Worm (Caenorhabditis elegans) whole organism, young adult: ENCODE measurements around the gene tag-335.

ENCODE experiments used
- B0035.1 ChIP-seq: sonication (generic microtip); optimal IDR thresholded peaks from 2 replicates; lab custom pipeline; 2016; ENCODE audit warnings: missing genetic modification characterization, mild to moderate bottlenecking, missing compliant biosample characterization, missing genotype, missing genetic modification reagents
- B0336.3 ChIP-seq: fragments of 200-800 bp; sonication (Bioruptor generic); IDR thresholded peaks from 2 replicates; pipeline ENCODE4 v1.3.6; 2022; ENCODE audit warnings: missing genetic modification characterization, missing compliant biosample characterization
- D2030.7 ChIP-seq: fragments of 200-800 bp; sonication (Bioruptor generic); IDR thresholded peaks from 2 replicates; pipeline ENCODE4 v1.3.6; 2022; ENCODE audit warnings: missing genetic modification reagents, missing genetic modification characterization, missing compliant biosample characterization
- F10E7.11 ChIP-seq: sonication (generic microtip); optimal IDR thresholded peaks from 2 replicates; lab custom pipeline; 2017; ENCODE audit warnings: mild to moderate bottlenecking, missing genetic modification characterization, moderate library complexity, missing compliant biosample characterization
- F33H1.4 ChIP-seq: fragments of 200-800 bp; sonication (Bioruptor generic); IDR thresholded peaks from 2 replicates; pipeline ENCODE4 v1.3.6; 2022; ENCODE audit warnings: missing genetic modification reagents, missing genetic modification characterization, missing compliant biosample characterization
- F55B11.4 ChIP-seq: sonication (generic microtip); optimal IDR thresholded peaks from 2 replicates; lab custom pipeline; 2016; ENCODE audit warnings: missing compliant biosample characterization, missing genetic modification characterization, borderline replicate concordance; ENCODE audit not compliant: insufficient read depth
- F57A8.1 ChIP-seq: fragments of 200-800 bp; sonication (Bioruptor generic); optimal IDR thresholded peaks from 2 replicates; lab custom pipeline; 2018; ENCODE audit warnings: mild to moderate bottlenecking, missing genetic modification characterization, moderate library complexity, missing compliant biosample characterization
- F57C9.4 ChIP-seq: sonication (generic microtip); optimal IDR thresholded peaks from 2 replicates; lab custom pipeline; 2017; ENCODE audit warnings: mild to moderate bottlenecking, missing genetic modification characterization, missing compliant biosample characterization
- Y53F4B.3 ChIP-seq: fragments of 200-800 bp; sonication (Bioruptor generic); IDR thresholded peaks from 2 replicates; pipeline ENCODE4 v1.3.6; 2022; ENCODE audit warnings: missing genetic modification reagents, missing genetic modification characterization, missing compliant biosample characterization
- Y56A3A.18 ChIP-seq: fragments of 200-800 bp; sonication (Bioruptor generic); IDR thresholded peaks from 2 replicates; pipeline ENCODE4 v1.3.6; 2022; ENCODE audit warnings: missing genetic modification reagents, missing genetic modification characterization, missing compliant biosample characterization
- Y95B8A.8 ChIP-seq: fragments of 200-800 bp; sonication (Bioruptor generic); IDR thresholded peaks from 2 replicates; pipeline ENCODE4 v1.3.6; 2022; ENCODE audit warnings: missing genetic modification reagents, missing genetic modification characterization, missing compliant biosample characterization
- ZK185.1 ChIP-seq: sonication (generic microtip); optimal IDR thresholded peaks from 2 replicates; lab custom pipeline; 2016; ENCODE audit warnings: mild to moderate bottlenecking, missing genetic modification characterization, missing compliant biosample characterization; ENCODE audit not compliant: poor library complexity, severe bottlenecking
- akir-1 ChIP-seq: fragments of 200-800 bp; sonication (Bioruptor generic); optimal IDR thresholded peaks from 2 replicates; lab custom pipeline; 2018; ENCODE audit warnings: mild to moderate bottlenecking, missing genetic modification characterization, moderate library complexity, missing compliant biosample characterization
- ama-1 ChIP-seq, 3 experiments: fragments of 150-350 bp in 1 of 3; sonication (generic microtip) in 2 of 3; optimal IDR thresholded peaks; 2 replicates each; lab custom pipeline; 2014 to 2018; ENCODE audit warnings: missing biosample characterization in 2 of 3, missing genetic modification characterization in 2 of 3, missing genetic modification reagents in 2 of 3
- attf-5 ChIP-seq: fragments of 200-800 bp; sonication (Bioruptor generic); optimal IDR thresholded peaks from 2 replicates; lab custom pipeline; 2018; ENCODE audit warnings: mild to moderate bottlenecking, missing genetic modification characterization, missing compliant biosample characterization
- attf-6 ChIP-seq: fragments of 200-800 bp; sonication (Bioruptor generic); IDR thresholded peaks from 2 replicates; pipeline ENCODE4 v1.3.6; 2022; ENCODE audit warnings: missing genetic modification reagents, missing genetic modification characterization, missing compliant biosample characterization
- bed-1 ChIP-seq: fragments of 200-800 bp; sonication (Bioruptor generic); IDR thresholded peaks from 2 replicates; pipeline ENCODE4 v1.3.6; 2022; ENCODE audit warnings: missing genetic modification reagents, missing genetic modification characterization, missing compliant biosample characterization
- cebp-1 ChIP-seq, 2 experiments: fragments of 200-800 bp in 1 of 2; sonication (Bioruptor generic) in 1 of 2; sonication (generic microtip) in 1 of 2; IDR thresholded peaks in 1 of 2; optimal IDR thresholded peaks in 1 of 2; 2 replicates each; pipeline versions ENCODE4 v1.3.6 to Lab custom; 2017 to 2022; ENCODE audit warnings: missing compliant biosample characterization in 2 of 2, missing genetic modification characterization in 2 of 2, mild to moderate bottlenecking in 1 of 2, missing genetic modification reagents in 1 of 2, moderate library complexity in 1 of 2
- ceh-58 ChIP-seq: fragments of 200-800 bp; sonication (Bioruptor generic); IDR thresholded peaks from 2 replicates; pipeline ENCODE4 v1.3.6; 2022; ENCODE audit warnings: missing genetic modification characterization, missing compliant biosample characterization
- dox-1 ChIP-seq: fragments of 200-800 bp; sonication (Bioruptor generic); IDR thresholded peaks from 2 replicates; pipeline ENCODE4 v1.3.6; 2022; ENCODE audit warnings: missing genetic modification reagents, missing genetic modification characterization, missing compliant biosample characterization
- egl-44 ChIP-seq: fragments of 200-800 bp; sonication (Bioruptor generic); IDR thresholded peaks from 2 replicates; pipeline ENCODE4 v1.3.6; 2022; ENCODE audit warnings: missing genetic modification reagents, missing genetic modification characterization, missing compliant biosample characterization
- ekl-4 ChIP-seq: fragments of 200-800 bp; sonication (Bioruptor generic); IDR thresholded peaks from 2 replicates; pipeline ENCODE4 v1.3.6; 2022; ENCODE audit warnings: missing genetic modification reagents, missing genetic modification characterization, missing compliant biosample characterization
- fkh-3 ChIP-seq: sonication (generic microtip); optimal IDR thresholded peaks from 2 replicates; lab custom pipeline; 2016; ENCODE audit warnings: mild to moderate bottlenecking, missing genetic modification characterization, missing compliant biosample characterization
- him-1 ChIP-seq: sonication (generic microtip); optimal IDR thresholded peaks from 2 replicates; lab custom pipeline; 2016; ENCODE audit warnings: missing genotype, missing genetic modification reagents, missing genetic modification characterization, missing compliant biosample characterization
- hmg-1.2 ChIP-seq: fragments of 200-800 bp; sonication (Bioruptor generic); IDR thresholded peaks from 2 replicates; pipeline ENCODE4 v1.3.6; 2022; ENCODE audit warnings: missing genetic modification reagents, missing genetic modification characterization, missing compliant biosample characterization
- lin-35 ChIP-seq, 3 experiments: fragments of 150-350 bp in 2 of 3; sonication (generic microtip) in 1 of 3; optimal IDR thresholded peaks; 2 replicates each; lab custom pipeline; 2014 to 2018; ENCODE audit warnings: missing biosample characterization in 3 of 3, missing genetic modification characterization in 3 of 3, missing genetic modification reagents in 3 of 3
- lin-54 ChIP-seq: fragments of 200-800 bp; sonication (Bioruptor generic); optimal IDR thresholded peaks from 2 replicates; lab custom pipeline; 2018; ENCODE audit warnings: mild to moderate bottlenecking, missing genetic modification characterization, missing compliant biosample characterization
- lir-1 ChIP-seq: fragments of 200-800 bp; sonication (Bioruptor generic); conservative IDR thresholded peaks from 2 replicates; pipeline ENCODE4 v1.3.6; 2022; ENCODE audit warnings: missing genetic modification reagents, missing genetic modification characterization, missing compliant biosample characterization
- mes-4 ChIP-seq: sonication (generic microtip); optimal IDR thresholded peaks from 2 replicates; lab custom pipeline; 2016; ENCODE audit warnings: missing genotype, missing genetic modification characterization, missing compliant biosample characterization
- mxl-1 ChIP-seq: sonication (generic microtip); optimal IDR thresholded peaks from 2 replicates; lab custom pipeline; 2016; ENCODE audit warnings: missing genetic modification characterization, missing compliant biosample characterization
- nfyb-1 ChIP-seq: fragments of 200-800 bp; sonication (Bioruptor generic); IDR thresholded peaks from 2 replicates; pipeline ENCODE4 v1.3.6; 2022; ENCODE audit warnings: missing genetic modification reagents, missing genetic modification characterization, missing compliant biosample characterization
- nhr-120 ChIP-seq: fragments of 200-800 bp; sonication (Bioruptor generic); IDR thresholded peaks from 2 replicates; pipeline ENCODE4 v1.3.6; 2022; ENCODE audit warnings: missing genetic modification characterization, missing compliant biosample characterization
- pbrm-1 ChIP-seq: fragments of 200-800 bp; sonication (Bioruptor generic); IDR thresholded peaks from 2 replicates; pipeline ENCODE4 v1.3.6; 2022; ENCODE audit warnings: missing genetic modification reagents, missing genetic modification characterization, missing compliant biosample characterization
- repo-1 ChIP-seq: sonication (generic microtip); optimal IDR thresholded peaks from 2 replicates; lab custom pipeline; 2017; ENCODE audit warnings: mild to moderate bottlenecking, missing genetic modification characterization, missing compliant biosample characterization
- rpc-1 ChIP-seq, 2 experiments: fragments of 150-350 bp in 1 of 2; sonication (generic microtip) in 1 of 2; optimal IDR thresholded peaks; 2 replicates each; lab custom pipeline; 2014 to 2018; ENCODE audit warnings: missing biosample characterization in 1 of 2, missing genetic modification characterization in 1 of 2, missing genetic modification reagents in 1 of 2, missing genotype in 1 of 2
- snpc-1.3 ChIP-seq: sonication (generic microtip); optimal IDR thresholded peaks from 2 replicates; lab custom pipeline; 2017; ENCODE audit warnings: missing genetic modification characterization, mild to moderate bottlenecking, missing compliant biosample characterization, antibody characterized with exemption, moderate library complexity, missing genotype, missing genetic modification reagents; ENCODE audit not compliant: insufficient read depth
- tbx-9 ChIP-seq: sonication (generic microtip); optimal IDR thresholded peaks from 2 replicates; lab custom pipeline; 2016; ENCODE audit warnings: borderline replicate concordance, missing genetic modification characterization, inconsistent platforms, missing compliant biosample characterization
- tlf-1 ChIP-seq: fragments of 200-800 bp; sonication (Bioruptor generic); optimal IDR thresholded peaks from 2 replicates; lab custom pipeline; 2018; ENCODE audit warnings: mild to moderate bottlenecking, missing genetic modification characterization, missing compliant biosample characterization
- ztf-18 ChIP-seq: sonication (generic microtip); optimal IDR thresholded peaks from 2 replicates; lab custom pipeline; 2016; ENCODE audit warnings: missing genotype, mild to moderate bottlenecking, missing genetic modification characterization, missing compliant biosample characterization
- ztf-3 ChIP-seq: fragments of 200-800 bp; sonication (Bioruptor generic); optimal IDR thresholded peaks from 2 replicates; lab custom pipeline; 2018; ENCODE audit warnings: mild to moderate bottlenecking, missing genetic modification characterization, missing compliant biosample characterization

The tag-335 gene

ce11 chrIV:12252579-12252978, 25.8 kb downstream of the tag-335 start, which contains the start of gene dnj-26:
Gene dnj-26, minus strand, starts transcription at chrIV:12252679.
- TF ChIP-seq him-1, result no peak

ce11 chrIV:12244706-12245105, 33.7 kb downstream of the tag-335 start, which contains the start of gene sre-15:
Gene sre-15, minus strand, starts transcription at chrIV:12244806.
- TF ChIP-seq mxl-1 (tag; lab: Kevin White, UChicago) (no peak), ama-1 (optimal IDR thresholded peaks at IDR 0.05; lab: Kevin White, UChicago) (no peak), ama-1 (GFP tag; optimal IDR thresholded peaks at IDR 0.05; lab: Kevin White, UChicago) (no peak), tbx-9 (tag; lab: Kevin White, UChicago) (no peak), ZK185.1 (tag; lab: Kevin White, UChicago) (no peak), ekl-4 (GFP tag; lab: Robert Waterston, UW) (no peak), egl-44 (GFP tag; lab: Robert Waterston, UW) (no peak), dox-1 (GFP tag; lab: Robert Waterston, UW) (no peak), F57C9.4 (tag; lab: Kevin White, UChicago) (no peak), attf-6 (GFP tag; lab: Robert Waterston, UW) (no peak), F10E7.11 (no peak), fkh-3 (tag; lab: Kevin White, UChicago) (no peak), Y95B8A.8 (GFP tag; lab: Robert Waterston, UW) (no peak), lin-35 (GFP tag; optimal IDR thresholded peaks at IDR 0.05; lab: Kevin White, UChicago) (no peak), F57A8.1 (GFP tag; lab: Kevin White, UChicago) (no peak), D2030.7 (no peak), ztf-18 (tag; lab: Kevin White, UChicago) (no peak), repo-1 (tag; lab: Kevin White, UChicago) (no peak)

- no peak for TF ChIP-seq mes-4 (tag; lab: Kevin White, UChicago)
- TF ChIP-seq ztf-3 (GFP tag; lab: Kevin White, UChicago), result no peak
- TF ChIP-seq hmg-1.2, result no peak
- TF ChIP-seq Y56A3A.18 (GFP tag; lab: Robert Waterston, UW), result no peak
- TF ChIP-seq bed-1 (GFP tag; lab: Robert Waterston, UW), result no peak
- no peak for TF ChIP-seq lir-1 (GFP tag; lab: Robert Waterston, UW)
- TF ChIP-seq rpc-1 (optimal IDR thresholded peaks at IDR 0.05; lab: Kevin White, UChicago), result no peak
- no peak for TF ChIP-seq rpc-1 (tag; optimal IDR thresholded peaks at IDR 0.05; lab: Kevin White, UChicago)
- no peak for TF ChIP-seq attf-5 (GFP tag; lab: Kevin White, UChicago)
- no peak for TF ChIP-seq nhr-120
- no peak for TF ChIP-seq Y53F4B.3 (GFP tag; lab: Robert Waterston, UW)
- TF ChIP-seq akir-1, result no peak
- no peak for TF ChIP-seq cebp-1 (GFP tag; IDR thresholded peaks at IDR 0.05; lab: Robert Waterston, UW)
- no peak for TF ChIP-seq cebp-1 (tag; optimal IDR thresholded peaks at IDR 0.05; lab: Kevin White, UChicago)
- no peak for TF ChIP-seq B0336.3 (GFP tag; lab: Robert Waterston, UW)
- TF ChIP-seq tlf-1 (GFP tag; lab: Kevin White, UChicago), result no peak
- TF ChIP-seq, all 124 proteins: peak for 0
Measured at ce11 chrIV:12238851-12239250, 39.5 kb downstream of the tag-335 start, which contains the start of gene sre-19. Gene sre-19, minus strand, starts transcription at chrIV:12238951.

ce11 chrIV:12236011-12236410, 42.4 kb downstream of the tag-335 start, which contains the start of gene sre-16:
Gene sre-16, minus strand, starts transcription at chrIV:12236111.
- TF ChIP-seq F55B11.4 (tag; lab: Kevin White, UChicago) (no peak), B0035.1 (no peak), ceh-58 (no peak), lin-54 (no peak), snpc-1.3 (tag; lab: Kevin White, UChicago) (no peak), nfyb-1 (GFP tag; lab: Robert Waterston, UW) (no peak), ztf-18 (tag; lab: Kevin White, UChicago) (no peak), pbrm-1 (GFP tag; lab: Robert Waterston, UW) (no peak), ZK185.1 (tag; lab: Kevin White, UChicago) (no peak), F33H1.4 (no peak)
